Fruit fly (Drosophila melanogaster) whole organism: Measurements from ENCODE around the gene CG3339.

ENCODE experiments used
- CG8478 ChIP-seq: fragments of >200 bp; optimal IDR thresholded peaks from 2 replicates; lab custom pipeline; 2018; ENCODE audit warnings: inconsistent platforms
- Dll ChIP-seq: fragments of >200 bp; optimal IDR thresholded peaks from 2 replicates; lab custom pipeline; 2017
- EcR ChIP-seq, 2 experiments: fragments of >200 bp; optimal IDR thresholded peaks; 2 replicates each; lab custom pipeline; 2017; ENCODE audit warnings: missing biosample characterization in 2 of 2, missing genetic modification characterization in 2 of 2, missing genetic modification reagents in 2 of 2
- pan ChIP-seq: fragments of >200 bp; optimal IDR thresholded peaks from 2 replicates; lab custom pipeline; 2017
- psq ChIP-seq: fragments of >200 bp; optimal IDR thresholded peaks from 2 replicates; lab custom pipeline; 2017
- usp ChIP-seq: fragments of >200 bp; optimal IDR thresholded peaks from 2 replicates; lab custom pipeline; 2017; ENCODE audit warnings: missing biosample characterization, missing genetic modification characterization, mixed read lengths

CG3339 gene

DNA sequence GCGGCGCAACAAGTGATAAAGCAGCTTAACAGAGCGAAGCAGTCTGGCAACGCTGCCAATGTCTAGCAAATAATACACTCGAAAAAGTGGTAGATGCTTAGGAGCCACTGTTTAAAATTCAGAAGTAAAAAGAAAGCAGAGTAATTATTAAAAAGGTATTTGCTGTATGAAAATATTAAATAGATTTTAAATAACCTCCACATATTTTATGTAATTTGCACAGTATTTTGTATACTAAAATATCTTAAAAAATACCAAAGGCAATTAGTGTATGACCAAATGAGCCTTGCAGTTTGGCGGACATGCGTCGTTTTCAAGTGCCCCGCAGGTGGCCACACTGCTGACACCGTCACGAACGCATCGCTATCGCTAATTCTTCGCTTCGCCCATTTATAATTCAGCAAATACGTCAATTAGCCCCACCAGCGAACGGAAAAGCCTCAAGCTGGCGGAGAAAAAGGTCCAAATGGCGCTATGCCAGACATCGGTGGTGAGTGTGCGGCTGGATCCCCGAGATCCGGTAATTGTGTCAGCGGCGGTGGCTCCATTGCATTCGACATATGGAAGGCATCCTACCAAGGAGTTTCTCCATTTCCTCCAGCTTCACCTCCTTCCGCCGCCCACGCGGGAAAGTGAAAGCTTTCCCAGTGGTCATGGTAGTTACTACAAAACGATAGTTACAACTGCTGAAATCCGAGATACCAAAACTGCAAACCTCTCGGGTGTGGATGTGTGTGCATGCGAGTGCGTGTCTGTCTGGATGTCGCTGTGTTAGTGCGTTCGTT lies 68.8 kb downstream of the CG3339 start, which contains the start of gene pll:
Gene pll (minus strand): TSS at position 47 of the 785 bp plus-strand sequence.
- TF ChIP-seq pan (lab: Kevin White, UChicago): no peak
- TF ChIP-seq EcR (GFP tag; optimal IDR thresholded peaks at IDR 0.05; lab: Kevin White, UChicago): no peak
- no peak for TF ChIP-seq CG8478 (lab: Kevin White, UChicago)
- TF ChIP-seq usp: no peak
- no peak for TF ChIP-seq Dll (lab: Kevin White, UChicago)
- TF ChIP-seq psq (lab: Kevin White, UChicago): no peak

DNA sequence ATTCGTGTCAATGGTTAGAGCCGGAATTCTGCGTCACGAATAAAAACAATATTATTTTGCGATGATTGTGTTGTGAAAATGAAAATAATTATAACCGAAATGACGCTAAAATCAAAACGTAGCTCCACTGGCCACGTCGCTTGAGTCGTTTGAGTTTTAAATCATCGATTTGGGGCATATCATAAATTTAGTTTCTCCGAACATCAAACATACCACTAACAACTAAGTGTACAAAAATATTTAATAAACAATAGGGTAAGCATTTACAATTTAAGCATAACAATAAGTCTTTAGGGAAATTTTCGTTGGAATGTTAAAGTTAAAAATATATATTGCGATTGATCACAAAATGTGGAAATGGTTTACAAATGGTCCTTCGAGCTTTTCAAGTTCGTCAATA lies 71.2 kb downstream of the CG3339 start, which contains the start of the genes TTLL6B and TfIIA-L:
Gene TTLL6B (minus strand): TSS at position 101 of the 400 bp plus-strand sequence.
Gene TfIIA-L (plus strand): TSS at position 206 of the 400 bp plus-strand sequence.
- TF ChIP-seq pan (lab: Kevin White, UChicago) (no peak), Dll (lab: Kevin White, UChicago) (no peak), psq (lab: Kevin White, UChicago) (no peak), EcR (GFP tag; optimal IDR thresholded peaks at IDR 0.05; lab: Kevin White, UChicago) (no peak), usp (no peak), CG8478 (lab: Kevin White, UChicago) (no peak)

DNA sequence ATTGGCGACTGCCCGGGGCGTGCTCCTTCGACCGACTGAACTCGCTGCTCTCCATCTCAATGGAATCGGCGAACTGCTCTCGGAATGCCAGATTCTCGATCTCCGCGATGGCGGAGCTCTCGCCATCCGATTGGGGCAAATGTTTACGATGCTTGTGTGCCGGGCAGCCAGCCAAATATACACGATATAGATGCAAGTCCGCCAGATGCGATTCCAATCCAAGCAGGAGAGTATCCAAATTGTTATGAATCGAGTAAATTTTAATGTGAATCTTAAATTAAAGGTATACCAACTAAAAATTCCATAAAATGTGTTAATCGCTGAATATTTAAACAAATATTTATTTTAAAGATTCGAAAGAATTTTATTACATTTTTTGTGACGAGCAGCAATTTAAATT lies 74.2 kb downstream of the CG3339 start, which contains the start of gene CG5984:
Gene CG5984 (minus strand): TSS at position 101 of the 400 bp plus-strand sequence.
- TF ChIP-seq EcR (GFP tag; optimal IDR thresholded peaks at IDR 0.05; lab: Kevin White, UChicago) (no peak), psq (lab: Kevin White, UChicago) (no peak), usp (no peak), Dll (lab: Kevin White, UChicago) (no peak), pan (lab: Kevin White, UChicago) (no peak), CG8478 (lab: Kevin White, UChicago) (no peak)

DNA sequence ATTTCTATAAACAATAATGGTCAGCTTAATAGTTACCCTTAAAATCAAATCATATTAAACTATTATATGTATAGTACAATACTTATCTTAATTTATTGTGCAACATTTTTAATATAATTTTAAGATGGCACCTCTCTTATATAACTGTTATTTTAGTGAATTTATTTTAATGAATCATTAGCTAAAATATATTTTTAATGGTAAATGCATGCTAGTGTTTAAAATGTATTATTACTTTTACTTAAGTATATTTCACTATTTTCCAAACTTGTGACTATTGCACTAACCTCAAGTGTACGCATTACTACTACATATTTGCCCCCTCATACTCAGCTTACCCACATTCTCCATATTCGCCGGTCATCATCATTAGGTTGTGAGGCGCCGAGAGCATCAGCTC lies 75.9 kb downstream of the CG3339 start:
- TF ChIP-seq psq (lab: Kevin White, UChicago) (no peak), usp (no peak), pan (lab: Kevin White, UChicago) (no peak), Dll (lab: Kevin White, UChicago) (no peak), CG8478 (lab: Kevin White, UChicago) (no peak), EcR (GFP tag; optimal IDR thresholded peaks at IDR 0.05; lab: Kevin White, UChicago) (no peak)

DNA sequence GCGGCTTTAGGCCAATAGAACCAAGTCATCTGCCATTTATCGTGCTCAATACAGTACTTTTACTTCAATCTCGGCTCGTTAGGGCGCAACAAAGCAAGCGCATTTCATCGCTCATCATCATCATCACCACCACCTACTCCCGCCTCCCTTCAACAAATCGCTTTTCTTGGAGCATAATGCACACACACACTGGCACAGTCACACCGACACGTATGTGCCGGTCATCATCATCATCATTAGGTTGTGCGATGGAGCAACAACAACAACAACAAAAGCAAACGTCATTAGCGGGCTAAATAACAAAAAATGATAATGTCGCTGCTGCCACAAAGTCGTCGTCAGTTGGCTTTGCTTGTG lies 76.7 kb downstream of the CG3339 start:
- TF ChIP-seq Dll (lab: Kevin White, UChicago) (no peak), psq (lab: Kevin White, UChicago) (no peak)

DNA sequence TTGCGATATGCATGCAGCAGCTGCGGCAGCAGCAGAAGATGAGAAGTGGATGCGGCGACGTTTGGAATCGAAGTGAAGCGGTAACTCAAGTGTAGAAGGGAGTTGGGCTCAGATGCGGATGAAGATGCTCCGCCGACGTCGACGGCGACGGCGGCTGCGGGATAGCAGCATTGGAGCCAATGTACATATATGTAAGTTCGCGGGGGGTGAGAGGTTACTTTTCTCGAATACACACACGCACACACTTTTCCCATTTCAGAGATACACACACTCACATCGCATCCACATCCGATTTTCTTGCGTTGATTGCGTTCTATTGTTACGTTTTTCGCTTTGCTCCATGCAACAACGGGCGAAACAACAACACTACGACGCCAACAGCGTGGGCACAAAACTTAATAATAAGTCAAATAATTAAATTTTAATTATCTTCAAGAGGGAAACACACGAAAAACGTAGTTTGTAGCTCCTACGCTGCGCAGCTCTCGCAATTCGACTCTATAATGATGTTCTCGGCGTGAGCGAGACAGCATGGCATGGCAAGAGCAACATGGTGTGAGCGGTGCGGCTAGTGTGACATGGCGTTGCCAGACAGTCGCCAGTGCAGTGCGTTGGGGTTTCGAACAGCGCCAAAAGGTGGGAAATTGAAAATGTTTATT lies 77.3 kb downstream of the CG3339 start, which contains the start of gene CG18766:
Gene CG18766 (minus strand): TSS at position 508 of the 659 bp plus-strand sequence.
- TF ChIP-seq CG8478 (lab: Kevin White, UChicago): peak; percentile 81
- no peak for TF ChIP-seq pan (lab: Kevin White, UChicago)

DNA sequence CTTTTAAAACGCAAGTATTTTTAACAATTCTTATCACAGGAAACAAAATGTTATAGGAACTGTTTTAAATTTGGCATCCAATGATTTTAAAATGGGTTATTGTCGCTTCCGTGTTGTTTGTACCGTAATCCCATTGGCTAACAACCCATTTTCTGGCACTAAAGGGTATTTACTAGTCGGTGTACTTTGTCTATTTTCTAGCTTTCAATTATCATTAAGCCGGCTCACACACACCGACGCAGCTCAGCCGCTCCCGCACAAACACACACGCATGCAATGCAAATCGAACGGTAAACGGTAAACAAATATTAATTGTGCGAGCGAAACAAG lies 77.7 kb downstream of the CG3339 start:
- TF ChIP-seq EcR (GFP tag; optimal IDR thresholded peaks at IDR 0.05; lab: Kevin White, UChicago): no peak
- TF ChIP-seq CG8478 (lab: Kevin White, UChicago): no peak
- no peak for TF ChIP-seq Dll (lab: Kevin White, UChicago)
- TF ChIP-seq usp: no peak
- TF ChIP-seq pan (lab: Kevin White, UChicago): no peak
- TF ChIP-seq psq (lab: Kevin White, UChicago): no peak
